Worm (Caenorhabditis elegans) whole organism, early embryonic: Measurements from ENCODE around the gene prkl-1.

ENCODE experiments used
- B0310.2 ChIP-seq: sonication (generic microtip); optimal IDR thresholded peaks from 2 replicates; lab custom pipeline; 2016; ENCODE audit warnings: mild to moderate bottlenecking, missing genetic modification characterization, missing compliant biosample characterization
- ama-1 ChIP-seq: fragments of 150-350 bp; optimal IDR thresholded peaks from 2 replicates; lab custom pipeline; 2014
- ceh-13 ChIP-seq: fragments of 200-800 bp; sonication (Bioruptor generic); optimal IDR thresholded peaks from 2 replicates; lab custom pipeline; 2018; ENCODE audit warnings: mild to moderate bottlenecking, missing genetic modification characterization, missing compliant biosample characterization
- hmbx-1 ChIP-seq: sonication (generic microtip); optimal IDR thresholded peaks from 2 replicates; lab custom pipeline; 2016; ENCODE audit warnings: mild to moderate bottlenecking, missing genetic modification characterization, missing compliant biosample characterization
- sea-1 ChIP-seq: fragments of 200-800 bp; sonication (Bioruptor generic); conservative IDR thresholded peaks from 2 replicates; pipeline ENCODE4 v1.3.6; 2022; ENCODE audit warnings: missing genetic modification characterization, missing compliant biosample characterization
- tbx-11 ChIP-seq: fragments of 200-800 bp; sonication (Bioruptor generic); IDR thresholded peaks from 2 replicates; pipeline ENCODE4 v1.3.6; 2022; ENCODE audit warnings: missing genetic modification characterization, missing compliant biosample characterization
- tbx-37 ChIP-seq: fragments of 200-800 bp; sonication (Bioruptor generic); conservative IDR thresholded peaks from 2 replicates; pipeline ENCODE4 v1.3.6; 2022; ENCODE audit warnings: missing genetic modification reagents, missing genetic modification characterization, missing compliant biosample characterization

ce11 chrIV:6964508-6964907 is 22.2 kb downstream of the prkl-1 start, which contains the start of gene B0478.3:
- TF ChIP-seq hmbx-1 (no peak), tbx-37 (GFP tag; lab: Robert Waterston, UW) (no peak), sea-1 (no peak), B0310.2 (tag; lab: Kevin White, UChicago) (no peak), ceh-13 (GFP tag; lab: Kevin White, UChicago) (no peak), tbx-11 (GFP tag; lab: Robert Waterston, UW) (no peak), ama-1 (lab: Kevin White, UChicago) (no peak)
